Fruit fly (Drosophila melanogaster): Measurements from ENCODE around the gene CG5968.

DNA sequence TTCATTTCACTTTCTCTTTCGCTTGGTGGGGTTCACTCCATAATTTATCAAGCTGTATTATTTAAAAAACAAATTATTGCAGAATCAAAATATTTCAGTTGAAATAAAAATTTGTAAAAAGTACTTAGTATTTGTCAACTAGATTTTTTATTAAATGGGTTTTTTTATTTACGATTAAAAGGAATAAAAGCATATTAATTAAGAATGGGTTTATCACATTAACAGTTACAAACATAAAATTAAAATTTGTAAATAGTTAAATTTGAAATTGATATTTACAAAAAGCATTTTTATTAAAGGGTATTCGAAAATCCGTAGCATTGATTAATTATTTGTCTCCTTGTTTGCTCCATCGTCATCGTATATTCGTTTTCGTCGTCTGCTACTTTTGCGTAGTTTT is 8.4 kb downstream of the CG5968 start:
- TF ChIP-seq CTCF (optimal IDR thresholded peaks at IDR 0.05) (no peak), CG8478 (optimal IDR thresholded peaks at IDR 0.05) (no peak)
